Fruit fly (Drosophila melanogaster) whole organism, adult: Measurements from ENCODE around the gene CG14937.

Experiments
- CG33017 ChIP-seq: fragments of 200-800 bp; sonication (Bioruptor generic); optimal IDR thresholded peaks from 2 replicates; lab custom pipeline; 2018; ENCODE audit warnings: missing biosample characterization, mild to moderate bottlenecking, missing genetic modification characterization, moderate library complexity
- CG5204 ChIP-seq: fragments of 200-800 bp; sonication (Bioruptor generic); optimal IDR thresholded peaks from 2 replicates; lab custom pipeline; 2016; ENCODE audit warnings: missing biosample characterization, missing genetic modification characterization
- Hr96 ChIP-seq: fragments of 200-800 bp; sonication (Bioruptor generic); optimal IDR thresholded peaks from 2 replicates; lab custom pipeline; 2016; ENCODE audit warnings: missing biosample characterization, missing genetic modification characterization
- bab1 ChIP-seq: fragments of 200-800 bp; sonication (Bioruptor generic); optimal IDR thresholded peaks from 3 replicates; lab custom pipeline; 2019; ENCODE audit warnings: missing biosample characterization, mild to moderate bottlenecking, missing genetic modification characterization, moderate library complexity
- pad ChIP-seq: fragments of 200-800 bp; sonication (Bioruptor generic); optimal IDR thresholded peaks from 3 replicates; lab custom pipeline; 2017; ENCODE audit warnings: missing biosample characterization, missing genetic modification characterization, mild to moderate bottlenecking, moderate library complexity, missing genetic modification reagents
- tj ChIP-seq: fragments of 200-800 bp; sonication (Bioruptor generic); optimal IDR thresholded peaks from 3 replicates; lab custom pipeline; 2017; ENCODE audit warnings: missing biosample characterization, mild to moderate bottlenecking, missing genetic modification characterization, moderate library complexity

DNA sequence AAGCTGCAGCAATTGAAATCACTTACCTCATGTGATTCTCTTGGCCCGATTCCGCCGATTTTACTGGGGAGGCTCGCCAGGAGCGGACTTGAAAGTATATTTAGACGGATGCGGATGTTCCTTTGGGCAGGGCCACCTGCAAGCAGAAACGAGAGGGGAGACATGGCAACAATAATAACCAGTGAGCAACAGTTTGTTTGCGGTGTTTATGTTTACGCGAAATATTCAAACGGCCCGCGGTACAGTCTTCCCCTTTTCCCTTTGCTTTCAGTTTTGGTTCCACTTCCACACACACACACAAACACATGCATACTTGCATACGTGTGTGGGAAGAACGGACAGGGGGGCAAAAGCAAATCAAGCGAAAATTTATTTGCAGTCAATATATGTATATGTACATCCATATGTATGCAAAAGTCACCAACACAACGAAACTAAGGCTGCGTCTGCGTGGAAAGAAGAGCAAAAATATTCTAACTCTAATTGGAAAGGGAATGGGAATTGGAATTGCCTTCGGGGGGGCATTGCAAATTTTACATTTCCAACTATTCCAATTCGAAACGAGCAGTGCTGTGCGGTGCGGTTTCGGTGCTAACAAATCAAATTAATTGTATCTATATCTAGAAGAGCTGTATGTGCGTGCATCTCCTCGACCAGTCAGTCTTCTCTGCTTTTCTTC lies 12.3 kb upstream of the CG14937 start:
- TF ChIP-seq pad (GFP tag; lab: Kevin White, UChicago) (peak; percentile 81), CG33017 (tag; lab: Kevin White, UChicago) (no peak), bab1 (GFP tag; lab: Kevin White, UChicago) (no peak), CG5204 (peak; percentile 38), Hr96 (GFP tag; lab: Kevin White, UChicago) (no peak), tj (GFP tag; lab: Kevin White, UChicago) (no peak)
